Worm (Caenorhabditis elegans) whole organism, late embryonic: ENCODE data around the gene F26H11.8.

Experiments used
- F13H6.1 ChIP-seq: sonication (generic microtip); optimal IDR thresholded peaks from 2 replicates; lab custom pipeline; 2016; ENCODE audit warnings: missing genetic modification characterization, missing compliant biosample characterization
- K02D7.2 ChIP-seq: sonication (generic microtip); optimal IDR thresholded peaks from 2 replicates; lab custom pipeline; 2017; ENCODE audit warnings: mild to moderate bottlenecking, missing genetic modification characterization, missing compliant biosample characterization
- ahr-1 ChIP-seq: sonication (generic microtip); optimal IDR thresholded peaks from 2 replicates; lab custom pipeline; 2016; ENCODE audit warnings: missing genetic modification characterization, missing compliant biosample characterization
- ama-1 ChIP-seq: fragments of 150-350 bp; optimal IDR thresholded peaks from 2 replicates; lab custom pipeline; 2014
- ceh-2 ChIP-seq: sonication (generic microtip); optimal IDR thresholded peaks from 2 replicates; lab custom pipeline; 2016; ENCODE audit warnings: missing genotype, missing genetic modification characterization, missing compliant biosample characterization
- ceh-24 ChIP-seq: sonication (generic microtip); optimal IDR thresholded peaks from 2 replicates; lab custom pipeline; 2016; ENCODE audit warnings: mild to moderate bottlenecking, missing genetic modification characterization, missing compliant biosample characterization
- ceh-30 ChIP-seq: fragments of 150-350 bp; optimal IDR thresholded peaks from 2 replicates; lab custom pipeline; 2014; ENCODE audit warnings: missing biosample characterization, missing genetic modification characterization
- ceh-31 ChIP-seq: sonication (generic microtip); optimal IDR thresholded peaks from 2 replicates; lab custom pipeline; 2016; ENCODE audit warnings: missing genetic modification characterization, missing compliant biosample characterization
- ceh-34 ChIP-seq: sonication (generic microtip); optimal IDR thresholded peaks from 2 replicates; lab custom pipeline; 2016; ENCODE audit warnings: mild to moderate bottlenecking, missing genetic modification characterization, missing compliant biosample characterization
- ceh-45 ChIP-seq: fragments of 200-800 bp; sonication (Bioruptor generic); IDR thresholded peaks from 2 replicates; pipeline ENCODE4 v1.3.6; 2022; ENCODE audit warnings: missing genetic modification reagents, missing genetic modification characterization, missing compliant biosample characterization
- dmd-4 ChIP-seq: sonication (generic microtip); optimal IDR thresholded peaks from 2 replicates; lab custom pipeline; 2016; ENCODE audit warnings: borderline replicate concordance, missing genetic modification characterization, missing compliant biosample characterization
- dve-1 ChIP-seq: sonication (generic microtip); optimal IDR thresholded peaks from 2 replicates; lab custom pipeline; 2017; ENCODE audit warnings: antibody characterized with exemption, mild to moderate bottlenecking, missing genetic modification characterization, missing compliant biosample characterization
- elt-2 ChIP-seq: sonication (generic microtip); optimal IDR thresholded peaks from 2 replicates; lab custom pipeline; 2016; ENCODE audit warnings: missing genetic modification reagents, missing genetic modification characterization, missing compliant biosample characterization
- fax-1 ChIP-seq: sonication (generic microtip); optimal IDR thresholded peaks from 2 replicates; lab custom pipeline; 2016; ENCODE audit warnings: missing genotype, missing genetic modification characterization, missing compliant biosample characterization
- fkh-10 ChIP-seq: fragments of 150-350 bp; optimal IDR thresholded peaks from 2 replicates; lab custom pipeline; 2014; ENCODE audit warnings: missing biosample characterization, missing genetic modification reagents, missing genetic modification characterization
- fkh-6 ChIP-seq: sonication (generic microtip); optimal IDR thresholded peaks from 2 replicates; lab custom pipeline; 2016; ENCODE audit warnings: missing genetic modification characterization, missing compliant biosample characterization
- hlh-13 ChIP-seq: fragments of 200-800 bp; sonication (Bioruptor generic); optimal IDR thresholded peaks from 2 replicates; lab custom pipeline; 2018; ENCODE audit warnings: mild to moderate bottlenecking, missing genetic modification characterization, missing compliant biosample characterization
- lim-6 ChIP-seq: sonication (generic microtip); optimal IDR thresholded peaks from 2 replicates; lab custom pipeline; 2016; ENCODE audit warnings: missing genetic modification characterization, missing compliant biosample characterization
- lin-11 ChIP-seq: fragments of 200-800 bp; sonication (Bioruptor generic); optimal IDR thresholded peaks from 2 replicates; lab custom pipeline; 2018; ENCODE audit warnings: mild to moderate bottlenecking, missing genetic modification characterization, missing compliant biosample characterization
- mec-3 ChIP-seq: sonication (generic microtip); optimal IDR thresholded peaks from 2 replicates; lab custom pipeline; 2016; ENCODE audit warnings: borderline replicate concordance, missing genetic modification characterization, missing compliant biosample characterization
- odd-2 ChIP-seq: sonication (generic microtip); optimal IDR thresholded peaks from 2 replicates; lab custom pipeline; 2017; ENCODE audit warnings: antibody characterized with exemption, mild to moderate bottlenecking, missing genetic modification characterization, missing compliant biosample characterization
- pha-2 ChIP-seq: sonication (generic microtip); optimal IDR thresholded peaks from 2 replicates; lab custom pipeline; 2017; ENCODE audit warnings: mild to moderate bottlenecking, missing genetic modification characterization, missing compliant biosample characterization
- pha-4 ChIP-seq: fragments of 150-350 bp; optimal IDR thresholded peaks from 2 replicates; lab custom pipeline; 2018; ENCODE audit warnings: missing biosample characterization, missing genetic modification reagents, missing genetic modification characterization
- pqm-1 ChIP-seq: sonication (generic microtip); optimal IDR thresholded peaks from 2 replicates; lab custom pipeline; 2016; ENCODE audit warnings: missing genetic modification characterization, missing compliant biosample characterization
- sdc-2 ChIP-seq: sonication (generic microtip); optimal IDR thresholded peaks from 2 replicates; lab custom pipeline; 2016; ENCODE audit warnings: missing genotype, missing genetic modification characterization, missing compliant biosample characterization
- syd-9 ChIP-seq: sonication (generic microtip); optimal IDR thresholded peaks from 2 replicates; lab custom pipeline; 2016; ENCODE audit warnings: mild to moderate bottlenecking, missing genetic modification characterization, moderate library complexity, missing compliant biosample characterization
- tbx-2 ChIP-seq: sonication (generic microtip); optimal IDR thresholded peaks from 2 replicates; lab custom pipeline; 2016; ENCODE audit warnings: missing genetic modification characterization, missing compliant biosample characterization
- tbx-7 ChIP-seq: sonication (generic microtip); optimal IDR thresholded peaks from 2 replicates; lab custom pipeline; 2016; ENCODE audit warnings: missing genotype, missing genetic modification characterization, missing compliant biosample characterization
- unc-42 ChIP-seq: sonication (generic microtip); optimal IDR thresholded peaks from 2 replicates; lab custom pipeline; 2016; ENCODE audit warnings: missing genotype, missing genetic modification characterization, missing compliant biosample characterization
- unc-55 ChIP-seq: sonication (generic microtip); optimal IDR thresholded peaks from 2 replicates; lab custom pipeline; 2017; ENCODE audit warnings: missing biosample characterization, missing genetic modification reagents, missing genetic modification characterization
- unc-86 ChIP-seq: sonication (generic microtip); optimal IDR thresholded peaks from 2 replicates; lab custom pipeline; 2016; ENCODE audit warnings: missing genetic modification characterization, missing compliant biosample characterization
- zip-5 ChIP-seq: sonication (generic microtip); optimal IDR thresholded peaks from 2 replicates; lab custom pipeline; 2016; ENCODE audit warnings: missing genetic modification characterization, missing compliant biosample characterization
- ztf-16 ChIP-seq: sonication (generic microtip); optimal IDR thresholded peaks from 2 replicates; lab custom pipeline; 2017; ENCODE audit warnings: missing genetic modification characterization, missing compliant biosample characterization

Gene F26H11.8

DNA sequence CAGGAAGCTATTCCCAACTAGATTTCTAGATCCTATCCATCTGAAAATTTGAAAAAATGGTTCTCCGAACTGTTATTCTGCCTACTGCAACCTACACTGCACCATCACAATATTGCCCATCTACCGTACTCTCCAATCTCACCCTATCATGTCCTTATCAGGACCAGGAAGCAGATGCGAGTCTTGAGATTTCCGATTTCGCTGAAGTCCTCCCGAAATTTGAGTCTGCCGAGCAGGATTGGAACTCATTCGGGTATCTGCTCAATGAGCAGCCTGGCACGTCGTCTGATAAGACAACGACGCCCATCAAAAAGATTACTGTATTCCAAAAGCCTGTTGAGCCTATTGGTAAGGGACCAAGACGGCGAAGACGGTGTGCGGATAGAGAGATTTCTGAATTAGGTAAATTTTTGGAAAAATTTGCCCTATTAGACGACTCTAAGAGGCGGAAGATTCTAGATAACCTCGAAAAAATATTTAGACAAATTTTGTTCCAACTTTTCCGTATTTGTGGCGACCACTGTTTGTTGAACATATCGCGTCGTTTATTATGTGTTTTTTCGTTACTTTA lies 17.3 kb downstream of the F26H11.8 start:
- peak; percentile 43 for TF ChIP-seq ceh-31 (tag; lab: Kevin White, UChicago)
- TF ChIP-seq elt-2 (tag; lab: Kevin White, UChicago): peak; percentile 2
- TF ChIP-seq ceh-45: no peak
- peak; percentile 12 for TF ChIP-seq ahr-1 (tag; lab: Kevin White, UChicago)
- TF ChIP-seq ama-1: peak; percentile 95
- TF ChIP-seq mec-3 (tag; lab: Kevin White, UChicago): no peak
- TF ChIP-seq, all 69 proteins: peak for 4

DNA sequence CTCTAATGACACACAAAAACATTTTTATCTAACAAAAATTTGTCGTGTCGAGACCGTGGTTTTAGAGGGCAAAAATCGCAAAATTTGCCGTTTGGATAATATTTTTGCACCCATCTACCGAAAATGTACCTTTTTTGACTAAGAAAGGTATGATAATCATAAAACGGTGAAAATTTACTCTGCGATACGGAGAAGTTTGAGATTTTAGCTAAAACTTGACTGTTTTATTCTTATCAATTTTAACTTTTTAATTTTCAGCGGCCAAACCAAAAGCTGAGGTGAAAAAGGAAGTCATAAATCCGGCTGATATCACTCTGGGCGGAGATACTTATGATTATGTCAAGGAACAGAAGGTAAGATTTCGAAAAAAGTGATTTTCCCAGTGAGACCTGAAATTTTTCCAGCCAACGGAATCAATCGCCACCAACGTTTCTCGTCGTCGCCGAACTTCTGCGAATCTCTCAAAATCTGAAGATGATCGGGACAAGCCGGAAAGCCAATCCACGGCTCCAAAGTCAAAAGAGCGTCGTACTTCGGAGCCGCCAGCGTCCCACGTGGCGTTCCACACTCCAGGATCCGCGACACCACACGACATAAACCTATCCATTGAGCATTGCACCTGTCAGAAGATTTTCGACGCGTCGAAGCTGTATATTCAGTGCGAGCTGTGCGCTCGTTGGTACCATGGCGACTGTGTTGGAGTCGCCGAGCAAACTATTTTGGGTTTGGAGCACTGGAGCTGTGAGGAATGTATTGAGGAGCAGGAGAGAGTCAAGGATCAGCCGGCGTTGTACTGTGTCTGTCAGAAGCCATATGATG lies 18.0 kb downstream of the F26H11.8 start:
- TF ChIP-seq fkh-6 (peak; percentile 56), sdc-2 (tag; lab: Kevin White, UChicago) (peak; percentile 52), pha-2 (tag; lab: Kevin White, UChicago) (no peak), ceh-34 (peak; percentile 3), lin-11 (no peak)

DNA sequence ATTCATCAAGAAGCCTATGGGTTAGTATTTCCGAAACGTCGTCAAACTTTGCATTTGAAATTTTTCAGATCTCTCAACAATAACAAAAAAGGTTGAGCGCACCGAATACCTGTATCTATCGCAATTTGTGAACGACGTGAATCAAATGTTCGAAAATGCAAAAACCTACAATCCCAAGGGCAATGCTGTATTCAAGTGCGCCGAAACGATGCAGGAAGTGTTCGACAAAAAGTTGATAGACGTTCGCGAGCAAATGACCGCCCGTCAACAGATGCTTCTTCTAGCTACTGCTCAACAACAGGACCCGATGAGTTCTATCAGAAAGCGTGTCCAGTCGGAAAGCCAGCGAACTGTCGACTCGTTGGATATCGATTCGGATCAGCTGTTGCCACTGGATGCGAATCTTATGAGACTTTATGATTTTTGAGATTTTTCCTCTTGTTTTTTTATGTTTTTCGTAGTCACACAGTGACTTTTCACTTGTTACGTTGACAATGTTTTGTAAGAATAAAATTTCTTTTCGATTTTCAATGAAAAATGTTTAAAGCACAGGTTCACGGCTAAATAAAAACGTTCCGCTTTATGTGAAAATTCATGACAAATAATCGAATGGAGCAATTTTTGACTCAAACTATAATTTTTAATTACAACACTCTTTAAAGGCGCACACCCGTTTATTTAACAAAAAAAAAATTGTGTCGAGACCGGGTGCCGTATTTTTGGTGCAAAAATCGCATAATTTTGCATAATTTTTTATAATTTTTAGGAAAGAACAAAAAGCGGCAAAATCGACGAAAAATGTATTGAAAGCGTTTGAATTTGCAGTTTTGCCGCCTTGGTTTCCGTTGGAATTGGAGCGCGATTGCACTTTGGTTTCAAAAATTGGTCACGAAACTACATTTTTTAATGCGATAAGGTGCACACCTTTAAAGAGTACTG lies 19.3 kb downstream of the F26H11.8 start:
- TF ChIP-seq dve-1 (tag; lab: Kevin White, UChicago) (no peak), fkh-10 (no peak), ama-1 (peak; percentile 28), dmd-4 (tag; lab: Kevin White, UChicago) (peak; percentile 4), odd-2 (no peak), unc-55 (no peak), unc-42 (tag; lab: Kevin White, UChicago) (no peak), F13H6.1 (tag; lab: Kevin White, UChicago) (no peak), ceh-30 (peak; percentile 66), syd-9 (tag; lab: Kevin White, UChicago) (no peak), ceh-31 (tag; lab: Kevin White, UChicago) (peak; percentile 2), tbx-2 (peak; percentile 5), pqm-1 (no peak), ceh-24 (tag; lab: Kevin White, UChicago) (peak; percentile 32)

DNA sequence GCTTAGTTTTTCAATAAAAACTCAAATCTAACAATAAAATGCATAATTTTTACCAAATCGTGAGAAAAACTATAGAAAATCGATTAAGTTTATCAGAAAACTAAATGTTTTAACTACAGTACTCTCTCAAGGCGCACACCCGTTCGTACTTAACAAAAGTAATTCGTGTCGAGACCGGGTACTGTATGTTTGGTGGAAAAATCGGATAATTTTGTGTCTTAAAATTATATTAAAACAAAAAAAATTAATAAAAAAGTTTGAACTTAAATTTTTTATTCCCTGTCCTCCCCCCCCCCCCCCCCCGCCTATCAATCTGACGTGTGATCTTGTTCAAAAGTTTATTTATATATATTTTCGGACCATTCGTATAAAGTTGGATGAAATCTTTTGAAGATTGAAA lies 20.0 kb downstream of the F26H11.8 start, which contains the start of gene F26H11.4:
Gene F26H11.4, plus strand, starts transcription at position 301 of the 400 bp plus-strand sequence.
- no peak for TF ChIP-seq hlh-13 (GFP tag; lab: Kevin White, UChicago)
- no peak for TF ChIP-seq unc-55
- TF ChIP-seq unc-86 (tag; lab: Kevin White, UChicago): no peak
- no peak for TF ChIP-seq ceh-2 (tag; lab: Kevin White, UChicago)
- TF ChIP-seq sdc-2 (tag; lab: Kevin White, UChicago): no peak
- no peak for TF ChIP-seq dve-1 (tag; lab: Kevin White, UChicago)
- TF ChIP-seq K02D7.2 (tag; lab: Kevin White, UChicago): no peak
- no peak for TF ChIP-seq tbx-7 (tag; lab: Kevin White, UChicago)
- no peak for TF ChIP-seq zip-5
- no peak for TF ChIP-seq dmd-4 (tag; lab: Kevin White, UChicago)
- TF ChIP-seq lim-6 (tag; lab: Kevin White, UChicago): no peak
- no peak for TF ChIP-seq pha-4 (tag; lab: Kevin White, UChicago)
- no peak for TF ChIP-seq ztf-16 (tag; lab: Kevin White, UChicago)
- no peak for TF ChIP-seq fax-1 (tag; lab: Kevin White, UChicago)
- no peak for TF ChIP-seq lin-11
